Worm (Caenorhabditis elegans) whole organism, late embryonic: ENCODE measurements around the gene mrpl-51.

ENCODE experiments used
- K02D7.2 ChIP-seq: sonication (generic microtip); optimal IDR thresholded peaks from 2 replicates; lab custom pipeline; 2017; ENCODE audit warnings: mild to moderate bottlenecking, missing genetic modification characterization, missing compliant biosample characterization
- ama-1 ChIP-seq: fragments of 150-350 bp; optimal IDR thresholded peaks from 2 replicates; lab custom pipeline; 2014
- ceh-14 ChIP-seq: sonication (generic microtip); optimal IDR thresholded peaks from 2 replicates; lab custom pipeline; 2016; ENCODE audit warnings: missing genotype, missing genetic modification characterization, missing compliant biosample characterization
- ceh-34 ChIP-seq: sonication (generic microtip); optimal IDR thresholded peaks from 2 replicates; lab custom pipeline; 2016; ENCODE audit warnings: mild to moderate bottlenecking, missing genetic modification characterization, missing compliant biosample characterization
- dmd-4 ChIP-seq: sonication (generic microtip); optimal IDR thresholded peaks from 2 replicates; lab custom pipeline; 2016; ENCODE audit warnings: borderline replicate concordance, missing genetic modification characterization, missing compliant biosample characterization
- madf-2 ChIP-seq: sonication (generic microtip); optimal IDR thresholded peaks from 2 replicates; lab custom pipeline; 2017; ENCODE audit warnings: missing genetic modification characterization, missing compliant biosample characterization

ce11 chrIV:12051049-12051792, 20.1 kb downstream of the mrpl-51 start, which contains the start of the genes bre-5 and spt-5:
- TF ChIP-seq madf-2 (tag; lab: Kevin White, UChicago): no peak
- no peak for TF ChIP-seq K02D7.2 (tag; lab: Kevin White, UChicago)
- TF ChIP-seq ceh-14 (tag; lab: Kevin White, UChicago): no peak
- no peak for TF ChIP-seq ama-1 (lab: Kevin White, UChicago)
- TF ChIP-seq dmd-4: no peak
- TF ChIP-seq ceh-34 (tag; lab: Kevin White, UChicago): no peak
